Worm (Caenorhabditis elegans): ENCODE results near the gene ZK470.4.

DNA sequence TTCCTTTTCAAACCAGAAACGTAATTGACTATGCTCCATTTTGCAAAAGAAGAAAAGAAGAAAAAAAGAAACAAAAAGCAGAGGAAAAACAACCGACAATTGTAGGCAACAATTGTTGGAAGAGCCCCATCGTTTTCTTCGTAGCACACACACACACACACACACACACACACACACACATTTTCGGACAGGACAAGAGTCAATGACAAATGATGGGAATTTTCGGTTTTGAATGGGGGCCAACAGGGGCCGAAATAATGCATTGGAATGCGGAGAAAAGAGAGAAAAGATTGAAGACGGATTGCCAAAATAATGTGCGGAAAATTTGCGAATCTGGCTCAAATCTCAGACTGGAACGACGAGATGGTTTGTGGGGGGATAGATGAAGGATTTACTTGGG is 15.2 kb upstream of the ZK470.4 start:
- no peak for TF ChIP-seq nhr-111 (GFP tag; optimal IDR thresholded peaks at IDR 0.05)
- no peak for TF ChIP-seq zag-1 (tag; optimal IDR thresholded peaks at IDR 0.05)
- no peak for TF ChIP-seq Y5F2A.4 (GFP tag; optimal IDR thresholded peaks at IDR 0.05)
- TF ChIP-seq tra-1 (GFP tag; IDR thresholded peaks at IDR 0.05) = no peak
- TF ChIP-seq lsy-2 (tag; optimal IDR thresholded peaks at IDR 0.05) = no peak
- no peak for TF ChIP-seq ces-1 (GFP tag; optimal IDR thresholded peaks at IDR 0.05)
- TF ChIP-seq zip-11 (GFP tag; IDR thresholded peaks at IDR 0.05) = no peak
- TF ChIP-seq ama-1 (optimal IDR thresholded peaks at IDR 0.05) = no peak
- TF ChIP-seq unc-39 (tag; optimal IDR thresholded peaks at IDR 0.05) = no peak
